Fruit fly (Drosophila melanogaster) Kc167 (cell line): ENCODE results near the gene CG34436.

Source experiments
- h ChIP-seq: fragments of >200 bp; optimal IDR thresholded peaks from 3 replicates; lab custom pipeline; 2018; ENCODE audit warnings: missing external identifiers
- ttk ChIP-seq: sonication (Bioruptor generic); optimal IDR thresholded peaks from 2 replicates; lab custom pipeline; 2017; ENCODE audit warnings: missing external identifiers

- no peak for TF ChIP-seq h
- TF ChIP-seq ttk, result no peak
These were observed 17.7 kb upstream of the CG34436 start, which contains the start of gene CG43124 for dm6 chr3R:28264673-28265072.
